Fruit fly (Drosophila melanogaster) whole organism, prepupa: ENCODE data around the gene CG32091.

Experiments used
- Eip75B ChIP-seq: fragments of 200-800 bp; sonication (Bioruptor generic); optimal IDR thresholded peaks from 3 replicates; lab custom pipeline; 2016; ENCODE audit warnings: missing biosample characterization, missing genetic modification characterization
- Sox14 ChIP-seq: fragments of 200-800 bp; sonication (Bioruptor generic); optimal IDR thresholded peaks from 3 replicates; lab custom pipeline; 2016; ENCODE audit warnings: missing biosample characterization, missing genetic modification characterization

- TF ChIP-seq Sox14 (GFP tag; lab: Kevin White, UChicago) (no peak), Eip75B (GFP tag; lab: Kevin White, UChicago) (no peak)
These were observed 11.2 kb upstream of the CG32091 start, which contains the start of gene Muc68Ca for dm6 chr3L:11620001-11620400.
